Fruit fly (Drosophila melanogaster) whole organism, embryonic: Measurements from ENCODE around the gene Mtpalpha.

Source experiments
- Abd-B ChIP-seq: fragments of 200-800 bp; sonication (Bioruptor generic); optimal IDR thresholded peaks from 2 replicates; lab custom pipeline; 2018; ENCODE audit warnings: missing biosample characterization, mild to moderate bottlenecking, missing genetic modification characterization, moderate library complexity
- Atf-2 ChIP-seq: fragments of 200-800 bp; sonication (Bioruptor generic); optimal IDR thresholded peaks from 2 replicates; lab custom pipeline; 2016; ENCODE audit warnings: missing biosample characterization, missing genetic modification characterization
- B-H1 ChIP-seq: fragments of 200-800 bp; sonication (Bioruptor generic); IDR thresholded peaks from 3 replicates; pipeline ENCODE4 v1.3.6; 2022; ENCODE audit warnings: missing biosample characterization, missing genetic modification characterization
- Bdp1 ChIP-seq: fragments of 200-800 bp; sonication (Bioruptor generic); optimal IDR thresholded peaks from 3 replicates; lab custom pipeline; 2016; ENCODE audit warnings: missing biosample characterization, missing genetic modification characterization
- CG12769 ChIP-seq: fragments of 200-800 bp; sonication (Bioruptor generic); optimal IDR thresholded peaks from 2 replicates; lab custom pipeline; 2019; ENCODE audit warnings: missing biosample characterization, mild to moderate bottlenecking, missing genetic modification characterization, moderate library complexity
- CG13624 ChIP-seq: fragments of 200-800 bp; sonication (Bioruptor generic); optimal IDR thresholded peaks from 2 replicates; lab custom pipeline; 2016; ENCODE audit warnings: missing biosample characterization, missing genetic modification characterization
- CG14441 ChIP-seq: fragments of 200-800 bp; sonication (Bioruptor generic); IDR thresholded peaks from 2 replicates; pipeline ENCODE4 v1.3.6; 2022; ENCODE audit warnings: missing biosample characterization, missing genetic modification characterization
- CG1647 ChIP-seq: fragments of 200-800 bp; sonication (Bioruptor generic); optimal IDR thresholded peaks from 3 replicates; lab custom pipeline; 2016; ENCODE audit warnings: missing biosample characterization, missing genetic modification characterization
- CG16815 ChIP-seq: fragments of 200-800 bp; sonication (Bioruptor generic); optimal IDR thresholded peaks from 3 replicates; lab custom pipeline; 2017; ENCODE audit warnings: missing biosample characterization, mild to moderate bottlenecking, missing genetic modification characterization
- CG17385 ChIP-seq: fragments of 200-800 bp; sonication (Bioruptor generic); optimal IDR thresholded peaks from 3 replicates; lab custom pipeline; 2018; ENCODE audit warnings: missing biosample characterization, mild to moderate bottlenecking, missing genetic modification characterization
- CG1832 ChIP-seq: fragments of 200-800 bp; sonication (Bioruptor generic); optimal IDR thresholded peaks from 2 replicates; lab custom pipeline; 2017; ENCODE audit warnings: missing biosample characterization, mild to moderate bottlenecking, missing genetic modification characterization, inconsistent platforms
- CG4617 ChIP-seq: fragments of 200-800 bp; sonication (Bioruptor generic); optimal IDR thresholded peaks from 3 replicates; lab custom pipeline; 2016; ENCODE audit warnings: missing biosample characterization, missing genetic modification characterization, borderline replicate concordance
- CG4730 ChIP-seq: fragments of 200-800 bp; sonication (Bioruptor generic); IDR thresholded peaks from 2 replicates; pipeline ENCODE4 v1.3.6; 2022; ENCODE audit warnings: missing biosample characterization, missing genetic modification characterization
- CG6254 ChIP-seq: fragments of 200-800 bp; sonication (Bioruptor generic); optimal IDR thresholded peaks from 3 replicates; lab custom pipeline; 2017; ENCODE audit warnings: mild to moderate bottlenecking, missing biosample characterization, missing genetic modification reagents, missing genetic modification characterization
- CG6654 ChIP-seq: fragments of 200-800 bp; sonication (Bioruptor generic); optimal IDR thresholded peaks from 2 replicates; lab custom pipeline; 2017; ENCODE audit warnings: missing biosample characterization, mild to moderate bottlenecking, missing genetic modification characterization
- CG7963 ChIP-seq: fragments of 200-800 bp; sonication (Bioruptor generic); IDR thresholded peaks from 3 replicates; pipeline ENCODE4 v1.3.6; 2022; ENCODE audit warnings: missing biosample characterization, missing genetic modification characterization; ENCODE audit not compliant: partially characterized antibody
- CG9876 ChIP-seq: fragments of 200-800 bp; sonication (Bioruptor generic); optimal IDR thresholded peaks from 2 replicates; lab custom pipeline; 2016; ENCODE audit warnings: missing biosample characterization, missing genetic modification characterization
- Dip3 ChIP-seq: fragments of 200-800 bp; sonication (Bioruptor generic); optimal IDR thresholded peaks from 3 replicates; lab custom pipeline; 2016; ENCODE audit warnings: missing biosample characterization, missing genetic modification characterization
- Gsc ChIP-seq: fragments of 200-800 bp; sonication (Bioruptor generic); IDR thresholded peaks from 2 replicates; pipeline ENCODE4 v1.3.6; 2022; ENCODE audit warnings: missing biosample characterization, missing genetic modification characterization
- HLH3B ChIP-seq: fragments of 200-800 bp; sonication (Bioruptor generic); IDR thresholded peaks from 2 replicates; pipeline ENCODE4 v1.3.6; 2022; ENCODE audit warnings: missing biosample characterization, missing genetic modification characterization
- HLH54F ChIP-seq: fragments of 200-800 bp; sonication (Bioruptor generic); optimal IDR thresholded peaks from 3 replicates; lab custom pipeline; 2016; ENCODE audit warnings: missing biosample characterization, missing genetic modification characterization
- HmgZ ChIP-seq: fragments of 200-800 bp; sonication (Bioruptor generic); optimal IDR thresholded peaks from 2 replicates; lab custom pipeline; 2018; ENCODE audit warnings: missing biosample characterization, mild to moderate bottlenecking, missing genetic modification characterization
- Hsf ChIP-seq: fragments of 200-800 bp; sonication (Bioruptor generic); optimal IDR thresholded peaks from 3 replicates; lab custom pipeline; 2016; ENCODE audit warnings: missing biosample characterization, missing genetic modification characterization
- MESR4 ChIP-seq: fragments of 200-800 bp; sonication (Bioruptor generic); optimal IDR thresholded peaks from 2 replicates; lab custom pipeline; 2018; ENCODE audit warnings: missing biosample characterization, mild to moderate bottlenecking, missing genetic modification characterization, moderate library complexity
- Mes4 ChIP-seq: fragments of 200-800 bp; sonication (Bioruptor generic); optimal IDR thresholded peaks from 2 replicates; lab custom pipeline; 2016; ENCODE audit warnings: missing biosample characterization, missing genetic modification characterization
- NfI ChIP-seq: fragments of 200-800 bp; sonication (Bioruptor generic); optimal IDR thresholded peaks from 3 replicates; lab custom pipeline; 2018; ENCODE audit warnings: missing biosample characterization, mild to moderate bottlenecking, missing genetic modification characterization, moderate library complexity
- Ravus ChIP-seq: fragments of 200-800 bp; sonication (Bioruptor generic); IDR thresholded peaks from 2 replicates; pipeline ENCODE4 v1.3.6; 2022; ENCODE audit warnings: missing biosample characterization, missing genetic modification characterization
- Sin3A ChIP-seq: fragments of >200 bp; optimal IDR thresholded peaks from 2 replicates; lab custom pipeline; 2018
- Ssrp ChIP-seq: fragments of 200-800 bp; sonication (Bioruptor generic); optimal IDR thresholded peaks from 2 replicates; lab custom pipeline; 2018; ENCODE audit warnings: missing biosample characterization, mild to moderate bottlenecking, missing genetic modification characterization, moderate library complexity
- Trl ChIP-seq, 3 experiments: fragments of >200 bp in 2 of 3; fragments of 200-800 bp in 1 of 3; sonication (Bioruptor generic) in 1 of 3; optimal IDR thresholded peaks; 2 replicates in 1 of 3; 3 replicates in 2 of 3; lab custom pipeline; 2016 to 2017; ENCODE audit warnings: missing biosample characterization in 1 of 3, missing genetic modification characterization in 1 of 3
- cad ChIP-seq: fragments of >200 bp; optimal IDR thresholded peaks from 2 replicates; lab custom pipeline; 2017; ENCODE audit warnings: missing biosample characterization, missing genetic modification characterization
- caup ChIP-seq: fragments of 200-800 bp; sonication (Bioruptor generic); optimal IDR thresholded peaks from 3 replicates; lab custom pipeline; 2017; ENCODE audit warnings: missing biosample characterization, mild to moderate bottlenecking, missing genetic modification characterization, moderate library complexity; ENCODE audit not compliant: severe bottlenecking
- corto ChIP-seq: fragments of 200-800 bp; sonication (Bioruptor generic); optimal IDR thresholded peaks from 2 replicates; lab custom pipeline; 2016; ENCODE audit warnings: missing biosample characterization, mild to moderate bottlenecking, missing genetic modification characterization, moderate library complexity
- dysf ChIP-seq: fragments of 200-800 bp; sonication (Bioruptor generic); IDR thresholded peaks from 3 replicates; pipeline ENCODE4 v1.3.6; 2022; ENCODE audit warnings: missing biosample characterization, missing genetic modification characterization
- ems ChIP-seq: fragments of 200-800 bp; sonication (Bioruptor generic); optimal IDR thresholded peaks from 3 replicates; lab custom pipeline; 2016; ENCODE audit warnings: missing biosample characterization, missing genetic modification characterization
- ftz-f1 ChIP-seq: fragments of 200-800 bp; sonication (Bioruptor generic); optimal IDR thresholded peaks from 2 replicates; lab custom pipeline; 2016; ENCODE audit warnings: missing biosample characterization, missing genetic modification characterization
- gce ChIP-seq: fragments of 200-800 bp; sonication (Bioruptor generic); IDR thresholded peaks from 3 replicates; pipeline ENCODE4 v1.3.6; 2022; ENCODE audit warnings: missing biosample characterization, missing genetic modification characterization
- grn ChIP-seq: fragments of 200-800 bp; sonication (Bioruptor generic); optimal IDR thresholded peaks from 3 replicates; lab custom pipeline; 2017; ENCODE audit warnings: missing biosample characterization, missing genetic modification characterization
- gsb ChIP-seq: fragments of 200-800 bp; sonication (Bioruptor generic); IDR thresholded peaks from 2 replicates; pipeline ENCODE4 v1.3.6; 2022; ENCODE audit warnings: missing biosample characterization, missing genetic modification characterization
- gt ChIP-seq: fragments of 200-800 bp; sonication (Bioruptor generic); IDR thresholded peaks from 2 replicates; pipeline ENCODE4 v1.3.6; 2022; ENCODE audit warnings: missing biosample characterization, missing genetic modification characterization
- lmd ChIP-seq: fragments of 200-800 bp; sonication (Bioruptor generic); IDR thresholded peaks from 2 replicates; pipeline ENCODE4 v1.3.6; 2022; ENCODE audit warnings: missing biosample characterization, missing genetic modification characterization
- otp ChIP-seq: fragments of 200-800 bp; sonication (Bioruptor generic); IDR thresholded peaks from 3 replicates; pipeline ENCODE4, ENCODE4 v1.3.6; 2022; ENCODE audit warnings: missing biosample characterization, missing genetic modification characterization
- p53 ChIP-seq: fragments of 200-800 bp; sonication (Bioruptor generic); optimal IDR thresholded peaks from 2 replicates; lab custom pipeline; 2016; ENCODE audit warnings: missing biosample characterization, missing genetic modification characterization
- scrt ChIP-seq: fragments of 200-800 bp; sonication (Bioruptor generic); optimal IDR thresholded peaks from 2 replicates; lab custom pipeline; 2018; ENCODE audit warnings: missing biosample characterization, mild to moderate bottlenecking, missing genetic modification characterization, moderate library complexity
- sens ChIP-seq: fragments of 200-800 bp; sonication (Bioruptor generic); peaks from one replicate; lab custom pipeline; 2016; ENCODE audit warnings: missing biosample characterization, missing genetic modification characterization
- tap ChIP-seq: fragments of 200-800 bp; optimal IDR thresholded peaks from 3 replicates; lab custom pipeline; 2019; ENCODE audit warnings: missing biosample characterization, mild to moderate bottlenecking, missing genetic modification characterization, moderate library complexity
- tin ChIP-seq: fragments of 200-800 bp; sonication (Bioruptor generic); optimal IDR thresholded peaks from 3 replicates; lab custom pipeline; 2016; ENCODE audit warnings: missing biosample characterization, missing genetic modification characterization
- toy ChIP-seq: fragments of 200-800 bp; sonication (Bioruptor generic); IDR thresholded peaks from 2 replicates; pipeline ENCODE4 v1.3.6; 2022; ENCODE audit warnings: missing biosample characterization, missing genetic modification characterization
- ttk ChIP-seq: fragments of 200-800 bp; sonication (Bioruptor generic); IDR thresholded peaks from 2 replicates; pipeline ENCODE4 v2.1.2; 2022; ENCODE audit warnings: missing biosample characterization, missing genetic modification characterization
- usp ChIP-seq: fragments of >200 bp; optimal IDR thresholded peaks from 2 replicates; lab custom pipeline; 2017; ENCODE audit warnings: missing biosample characterization, missing genetic modification characterization
- zfh1 ChIP-seq: fragments of 200-800 bp; sonication (Bioruptor generic); IDR thresholded peaks from 3 replicates; pipeline ENCODE4 v1.3.6; 2022; ENCODE audit warnings: missing biosample characterization, missing genetic modification characterization

The Mtpalpha gene

DNA sequence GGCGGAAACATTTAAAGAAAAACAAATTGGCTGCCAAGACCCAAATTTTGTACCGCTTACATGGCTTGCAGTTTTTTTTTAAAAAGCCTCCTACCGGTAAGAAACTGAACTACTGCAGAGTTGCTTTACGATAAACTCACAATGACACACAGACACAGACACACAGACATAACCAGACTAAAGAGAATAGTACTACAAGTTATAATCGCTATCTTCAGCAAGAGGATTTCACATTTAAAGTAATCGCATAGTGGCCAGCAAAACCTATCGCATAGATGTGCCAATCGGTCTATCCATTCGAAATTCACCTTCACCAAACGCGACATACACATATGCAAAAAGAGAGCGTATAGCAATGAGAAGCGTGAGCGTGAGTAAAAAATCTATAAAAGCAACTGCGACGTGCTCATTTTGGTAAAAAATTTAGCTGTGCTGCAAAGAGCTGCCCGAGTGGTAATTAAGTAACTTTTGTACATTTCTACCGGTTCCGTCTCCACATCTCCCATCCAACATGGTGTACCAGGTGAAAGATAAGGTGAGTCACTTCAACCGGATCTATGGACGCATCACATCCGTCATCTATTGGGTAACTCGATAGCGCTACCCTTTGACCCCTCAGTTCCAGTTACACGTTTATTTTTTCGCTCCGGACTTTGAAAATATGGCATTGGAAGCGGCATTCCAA is 36.6 kb upstream of the Mtpalpha start, which contains the start of gene Trx2 (continued):
- TF ChIP-seq Sin3A (lab: Kevin White, UChicago) (peak; percentile 49), CG16815 (GFP tag; lab: Kevin White, UChicago) (no peak), lmd (GFP tag; lab: Robert Waterston, UW) (no peak), CG9876 (GFP tag; lab: Kevin White, UChicago) (no peak), cad (GFP tag; lab: Kevin White, UChicago) (no peak), dysf (GFP tag; lab: Robert Waterston, UW) (no peak), Dip3 (GFP tag; lab: Kevin White, UChicago) (no peak), Hsf (no peak), Trl (optimal IDR thresholded peaks at IDR 0.05; lab: Kevin White, UChicago) (peak; percentile 76 to 94), Trl (GFP tag; optimal IDR thresholded peaks at IDR 0.05; lab: Kevin White, UChicago) (peak; percentile 29), zfh1 (GFP tag; lab: Robert Waterston, UW) (no peak), CG4617 (no peak), grn (GFP tag; lab: Kevin White, UChicago) (peak; percentile 23), Gsc (GFP tag; lab: Robert Waterston, UW) (no peak), scrt (GFP tag; lab: Kevin White, UChicago) (peak; percentile 51), corto (GFP tag; lab: Kevin White, UChicago) (no peak), HLH3B (GFP tag; lab: Robert Waterston, UW) (peak; percentile 5; the same call in 1 of the 2 replicates), CG14441 (GFP tag; lab: Robert Waterston, UW) (no peak), CG17385 (GFP tag; lab: Kevin White, UChicago) (peak; percentile 38), tin (GFP tag; lab: Kevin White, UChicago) (no peak), otp (peak; percentile 56; the same call in 1 of the 3 replicates), Ravus (no peak), B-H1 (GFP tag; lab: Robert Waterston, UW) (no peak; the same call in 2 of the 3 replicates), gce (GFP tag; lab: Robert Waterston, UW) (no peak; the same call in 2 of the 3 replicates), CG4730 (GFP tag; lab: Robert Waterston, UW) (no peak), HLH54F (GFP tag; lab: Kevin White, UChicago) (no peak), CG13624 (GFP tag; lab: Kevin White, UChicago) (peak; percentile 62), ttk (GFP tag; lab: Robert Waterston, UW) (no peak), HmgZ (tag; lab: Kevin White, UChicago) (peak; percentile 12), ems (no peak), toy (GFP tag; lab: Robert Waterston, UW) (no peak), CG1647 (GFP tag; lab: Kevin White, UChicago) (no peak), NfI (no peak), MESR4 (GFP tag; lab: Kevin White, UChicago) (peak; percentile 44), Mes4 (GFP tag; lab: Kevin White, UChicago) (no peak), Abd-B (GFP tag; lab: Kevin White, UChicago) (no peak), ftz-f1 (GFP tag; lab: Kevin White, UChicago) (no peak), caup (GFP tag; lab: Kevin White, UChicago) (peak; percentile 61), CG12769 (peak; percentile 46), Bdp1 (no peak), CG7963 (GFP tag; lab: Robert Waterston, UW) (no peak), usp (GFP tag; lab: Kevin White, UChicago) (no peak), CG6254 (GFP tag; lab: Kevin White, UChicago) (no peak), gsb (GFP tag; lab: Robert Waterston, UW) (no peak), CG6654 (no peak), CG1832 (GFP tag; lab: Kevin White, UChicago) (no peak), Atf-2 (GFP tag; lab: Kevin White, UChicago) (no peak), sens (GFP tag; lab: Kevin White, UChicago) (peak; percentile 49), gt (GFP tag; lab: Robert Waterston, UW) (no peak), Ssrp (tag; lab: Kevin White, UChicago) (no peak), tap (tag; lab: Kevin White, UChicago) (no peak), p53 (GFP tag; lab: Kevin White, UChicago) (no peak)
